Worm (Caenorhabditis elegans): Measurements from ENCODE around the gene fbxb-85.
"Not testable (repeated sequence)": the region's sequence is repeated elsewhere in the genome, so short reads cannot be mapped to it uniquely, and the experiment has no call there.

The fbxb-85 gene

DNA sequence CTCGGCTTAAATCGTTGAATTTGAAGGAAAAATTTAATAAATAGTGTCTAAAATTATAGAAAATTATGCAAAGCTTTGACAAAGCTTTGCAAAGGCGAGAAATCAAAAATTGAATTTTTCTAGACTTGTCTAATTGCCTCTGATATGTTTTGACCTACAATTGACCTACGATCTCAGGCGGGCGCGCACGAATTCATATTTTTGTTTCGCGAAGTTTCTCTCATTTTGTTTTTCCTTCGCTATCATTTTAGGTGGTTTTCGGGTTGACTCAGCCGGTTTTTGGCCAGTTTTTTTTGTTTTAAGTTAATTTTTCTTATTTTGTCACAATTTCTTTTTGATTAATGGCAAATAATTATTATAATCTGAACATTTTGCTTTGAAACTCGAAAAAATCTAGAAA lies 41.5 kb downstream of the fbxb-85 start:
- no peak for TF ChIP-seq ceh-36 (tag; optimal IDR thresholded peaks at IDR 0.05)

- no peak for TF ChIP-seq aly-1 (tag; optimal IDR thresholded peaks at IDR 0.05)
- TF ChIP-seq tra-4 (tag; optimal IDR thresholded peaks at IDR 0.05) = no peak
- no peak for TF ChIP-seq flt-1 (GFP tag; IDR thresholded peaks at IDR 0.05)
- no peak for TF ChIP-seq hmbx-1 (tag; optimal IDR thresholded peaks at IDR 0.05)
- TF ChIP-seq ets-7 (tag; optimal IDR thresholded peaks at IDR 0.05) = no peak
- no peak for TF ChIP-seq F13C5.2 (tag; optimal IDR thresholded peaks at IDR 0.05)
- TF ChIP-seq tbx-37 (GFP tag; conservative IDR thresholded peaks at IDR 0.05) = no peak
Observed at ce11 chrIII:10806821-10807220, 41.9 kb downstream of the fbxb-85 start.

DNA sequence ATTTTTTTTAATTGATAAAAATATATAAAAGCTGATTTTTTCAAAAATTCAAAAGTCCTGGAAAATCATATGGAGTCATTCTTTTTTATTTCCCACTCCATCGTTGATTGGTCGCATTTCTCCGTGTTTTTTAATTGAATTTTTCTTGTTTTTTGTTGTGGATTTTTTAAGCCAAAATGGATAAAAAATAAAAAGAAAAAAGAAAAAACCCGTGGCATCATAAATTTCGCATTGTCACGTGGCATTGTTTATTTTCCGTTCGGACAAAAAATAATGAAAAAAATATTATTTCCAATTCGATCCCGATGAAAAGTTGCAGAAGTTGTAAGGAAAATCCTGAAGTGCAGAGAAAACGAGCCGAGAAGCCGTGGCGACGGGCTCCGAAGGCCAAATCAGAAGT lies 43.1 kb downstream of the fbxb-85 start, which contains the start of gene klp-7:
TSS of gene klp-7 (plus strand) at position 301 of the 400 bp plus-strand sequence.
- not testable (repeated sequence) for TF ChIP-seq ceh-13 (GFP tag; optimal IDR thresholded peaks at IDR 0.05); tbx-37 (GFP tag; conservative IDR thresholded peaks at IDR 0.05); F13C5.2 (tag; optimal IDR thresholded peaks at IDR 0.05)

DNA sequence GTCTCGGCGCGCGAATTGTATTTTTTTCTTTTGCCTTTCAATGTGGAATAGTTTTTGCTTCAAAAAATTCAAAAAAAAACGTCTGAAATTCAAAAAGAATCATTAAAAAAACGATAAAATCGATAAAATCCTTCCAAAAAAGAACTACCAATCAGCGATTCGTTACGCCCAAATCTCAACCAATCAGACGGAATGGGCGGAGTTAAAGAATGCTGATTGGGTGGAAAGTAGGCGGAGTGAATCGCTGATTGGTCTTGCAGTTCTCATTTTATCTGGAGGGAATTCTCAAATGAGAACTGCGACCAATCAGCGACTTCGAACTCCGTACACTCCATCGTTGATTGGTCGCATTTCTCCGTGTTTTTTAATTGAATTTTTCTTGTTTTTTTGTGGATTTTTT lies 43.6 kb downstream of the fbxb-85 start:
- no peak for TF ChIP-seq hnd-1 (tag; optimal IDR thresholded peaks at IDR 0.05)
- no peak for TF ChIP-seq tra-4 (tag; optimal IDR thresholded peaks at IDR 0.05)
- no peak for TF ChIP-seq F13C5.2 (tag; optimal IDR thresholded peaks at IDR 0.05)
- TF ChIP-seq aly-1 (tag; optimal IDR thresholded peaks at IDR 0.05) = no peak
- no peak for TF ChIP-seq flt-1 (GFP tag; IDR thresholded peaks at IDR 0.05)
- no peak for TF ChIP-seq ets-7 (tag; optimal IDR thresholded peaks at IDR 0.05)
- no peak for TF ChIP-seq scrt-1 (GFP tag; IDR thresholded peaks at IDR 0.05)
- TF ChIP-seq B0310.2 (tag; optimal IDR thresholded peaks at IDR 0.05) = no peak
- TF ChIP-seq tbx-11 (GFP tag; IDR thresholded peaks at IDR 0.05) = no peak
- no peak for TF ChIP-seq pes-1 (GFP tag; IDR thresholded peaks at IDR 0.05)
- no peak for TF ChIP-seq ceh-13 (GFP tag; optimal IDR thresholded peaks at IDR 0.05)
- no peak for TF ChIP-seq tbx-37 (GFP tag; conservative IDR thresholded peaks at IDR 0.05)
- TF ChIP-seq hmbx-1 (tag; optimal IDR thresholded peaks at IDR 0.05) = no peak
- no peak for TF ChIP-seq ceh-36 (tag; optimal IDR thresholded peaks at IDR 0.05)
- no peak for TF ChIP-seq sea-1 (GFP tag; conservative IDR thresholded peaks at IDR 0.05)

ce11 chrIII:10802032-10802431 lies 46.7 kb downstream of the fbxb-85 start, which contains the start of gene K11D9.3:
Gene K11D9.3 (minus strand): TSS chrIII:10802212.
- TF ChIP-seq hmg-4 (GFP tag; optimal IDR thresholded peaks at IDR 0.05) = no peak
- no peak for TF ChIP-seq ceh-13 (GFP tag; optimal IDR thresholded peaks at IDR 0.05)
- TF ChIP-seq hnd-1 (tag; optimal IDR thresholded peaks at IDR 0.05) = no peak
- TF ChIP-seq sea-1 (GFP tag; conservative IDR thresholded peaks at IDR 0.05) = no peak
- TF ChIP-seq flt-1 (GFP tag; IDR thresholded peaks at IDR 0.05) = no peak
- TF ChIP-seq ceh-36 (tag; optimal IDR thresholded peaks at IDR 0.05) = no peak

Data from whole organism, early embryonic.